Worm (Caenorhabditis elegans) whole organism, mixed stage, embryonic: ENCODE results near the gene clec-22.

Experiments used
- M03D4.4 ChIP-seq: sonication (generic microtip); optimal IDR thresholded peaks from 2 replicates; lab custom pipeline; 2017; ENCODE audit warnings: mild to moderate bottlenecking, missing genetic modification characterization, missing compliant biosample characterization
- bed-3 ChIP-seq: fragments of 200-800 bp; sonication (Bioruptor generic); optimal IDR thresholded peaks from 3 replicates; lab custom pipeline; 2018; ENCODE audit warnings: mild to moderate bottlenecking, missing genetic modification characterization, moderate library complexity, missing compliant biosample characterization
- blmp-1 ChIP-seq: fragments of 150-350 bp; optimal IDR thresholded peaks from 2 replicates; lab custom pipeline; 2014; ENCODE audit warnings: missing biosample characterization, missing genetic modification characterization
- ceh-39 ChIP-seq: fragments of 150-350 bp; optimal IDR thresholded peaks from 2 replicates; lab custom pipeline; 2014; ENCODE audit warnings: missing biosample characterization, missing genetic modification characterization
- ceh-43 ChIP-seq: fragments of 200-800 bp; sonication (Bioruptor generic); optimal IDR thresholded peaks from 2 replicates; lab custom pipeline; 2018; ENCODE audit warnings: mild to moderate bottlenecking, missing genetic modification characterization, moderate library complexity, missing compliant biosample characterization
- ceh-83 ChIP-seq: fragments of 200-800 bp; sonication (Bioruptor generic); optimal IDR thresholded peaks from 2 replicates; lab custom pipeline; 2018; ENCODE audit warnings: mild to moderate bottlenecking, missing genetic modification characterization, missing compliant biosample characterization
- ces-1 ChIP-seq: fragments of 150-350 bp; optimal IDR thresholded peaks from 2 replicates; lab custom pipeline; 2014; ENCODE audit warnings: missing biosample characterization, missing genetic modification reagents, missing genetic modification characterization
- cnd-1 ChIP-seq: fragments of 200-800 bp; sonication (Bioruptor generic); optimal IDR thresholded peaks from 2 replicates; lab custom pipeline; 2018; ENCODE audit warnings: mild to moderate bottlenecking, missing genetic modification characterization, missing compliant biosample characterization
- drap-1 ChIP-seq: fragments of 200-800 bp; sonication (Bioruptor generic); optimal IDR thresholded peaks from 3 replicates; lab custom pipeline; 2018; ENCODE audit warnings: mild to moderate bottlenecking, missing genetic modification characterization, missing compliant biosample characterization
- elt-1 ChIP-seq: sonication (generic microtip); optimal IDR thresholded peaks from 2 replicates; lab custom pipeline; 2017; ENCODE audit warnings: missing genetic modification characterization, mild to moderate bottlenecking, missing compliant biosample characterization, antibody characterized with exemption, moderate library complexity, borderline replicate concordance; ENCODE audit not compliant: insufficient read depth
- elt-3 ChIP-seq: fragments of 150-350 bp; optimal IDR thresholded peaks from 2 replicates; lab custom pipeline; 2014; ENCODE audit warnings: missing biosample characterization, missing genetic modification characterization
- flh-1 ChIP-seq: fragments of 200-800 bp; sonication (Bioruptor generic); optimal IDR thresholded peaks from 2 replicates; lab custom pipeline; 2018; ENCODE audit warnings: mild to moderate bottlenecking, missing genetic modification characterization, moderate library complexity, missing compliant biosample characterization
- ham-2 ChIP-seq: fragments of 200-800 bp; sonication (Bioruptor generic); optimal IDR thresholded peaks from 2 replicates; lab custom pipeline; 2018; ENCODE audit warnings: mild to moderate bottlenecking, missing genetic modification characterization, missing compliant biosample characterization
- hlh-1 ChIP-seq: fragments of 150-350 bp; optimal IDR thresholded peaks from 2 replicates; lab custom pipeline; 2014; ENCODE audit warnings: missing biosample characterization, missing genetic modification reagents, missing genetic modification characterization
- lin-13 ChIP-seq: fragments of 150-350 bp; optimal IDR thresholded peaks from 2 replicates; lab custom pipeline; 2014; ENCODE audit warnings: missing biosample characterization, missing genetic modification characterization
- lin-32 ChIP-seq: fragments of 200-800 bp; sonication (Bioruptor generic); optimal IDR thresholded peaks from 2 replicates; lab custom pipeline; 2018; ENCODE audit warnings: mild to moderate bottlenecking, missing genetic modification characterization, missing compliant biosample characterization
- lsy-2 ChIP-seq: fragments of 150-350 bp; optimal IDR thresholded peaks from 2 replicates; lab custom pipeline; 2014; ENCODE audit warnings: missing biosample characterization, missing genetic modification characterization
- mab-5 ChIP-seq: fragments of 150-350 bp; optimal IDR thresholded peaks from 2 replicates; lab custom pipeline; 2014; ENCODE audit warnings: missing biosample characterization, missing genetic modification characterization
- mep-1 ChIP-seq: fragments of 150-350 bp; optimal IDR thresholded peaks from 2 replicates; lab custom pipeline; 2017; ENCODE audit warnings: missing biosample characterization, missing genetic modification reagents, missing genetic modification characterization, inconsistent platforms
- mls-2 ChIP-seq: sonication (generic microtip); optimal IDR thresholded peaks from 2 replicates; lab custom pipeline; 2016; ENCODE audit warnings: mild to moderate bottlenecking, missing genetic modification characterization, moderate library complexity, missing compliant biosample characterization
- nhr-12 ChIP-seq: fragments of 150-350 bp; optimal IDR thresholded peaks from 2 replicates; lab custom pipeline; 2014; ENCODE audit warnings: missing biosample characterization, missing genetic modification characterization
- nhr-237 ChIP-seq: fragments of 150-350 bp; optimal IDR thresholded peaks from 2 replicates; lab custom pipeline; 2014; ENCODE audit warnings: missing biosample characterization, missing genetic modification characterization
- nhr-28 ChIP-seq: fragments of 150-350 bp; optimal IDR thresholded peaks from 2 replicates; lab custom pipeline; 2014; ENCODE audit warnings: missing biosample characterization, missing genetic modification characterization
- nhr-76 ChIP-seq: sonication (generic microtip); optimal IDR thresholded peaks from 2 replicates; lab custom pipeline; 2017; ENCODE audit warnings: missing biosample characterization, missing genetic modification characterization
- pha-4 ChIP-seq: fragments of 150-350 bp; optimal IDR thresholded peaks from 2 replicates; lab custom pipeline; 2018; ENCODE audit warnings: missing biosample characterization, missing genetic modification reagents, missing genetic modification characterization
- sem-2 ChIP-seq: fragments of 200-800 bp; sonication (Bioruptor generic); optimal IDR thresholded peaks from 2 replicates; lab custom pipeline; 2018; ENCODE audit warnings: mild to moderate bottlenecking, missing genetic modification characterization, missing compliant biosample characterization
- snpc-4 ChIP-seq: fragments of 150-350 bp; optimal IDR thresholded peaks from 2 replicates; lab custom pipeline; 2014; ENCODE audit warnings: missing biosample characterization, missing genetic modification characterization
- sptf-1 ChIP-seq: sonication (generic microtip); optimal IDR thresholded peaks from 2 replicates; lab custom pipeline; 2017; ENCODE audit warnings: mild to moderate bottlenecking, missing genetic modification characterization, moderate library complexity, missing compliant biosample characterization
- tbx-8 ChIP-seq: fragments of 200-800 bp; sonication (Bioruptor generic); optimal IDR thresholded peaks from 2 replicates; lab custom pipeline; 2018; ENCODE audit warnings: mild to moderate bottlenecking, missing genetic modification characterization, moderate library complexity, missing compliant biosample characterization
- unc-120 ChIP-seq: sonication (generic microtip); optimal IDR thresholded peaks from 2 replicates; lab custom pipeline; 2017; ENCODE audit warnings: missing genetic modification characterization, missing compliant biosample characterization; ENCODE audit not compliant: poor library complexity, severe bottlenecking
- unc-39 ChIP-seq: fragments of 150-350 bp; optimal IDR thresholded peaks from 2 replicates; lab custom pipeline; 2014; ENCODE audit warnings: missing biosample characterization, missing genetic modification characterization
- unc-62 ChIP-seq: fragments of 150-350 bp; optimal IDR thresholded peaks from 2 replicates; lab custom pipeline; 2014; ENCODE audit warnings: missing biosample characterization, missing genetic modification reagents, missing genetic modification characterization
- ztf-11 ChIP-seq: fragments of 150-350 bp; optimal IDR thresholded peaks from 2 replicates; lab custom pipeline; 2014; ENCODE audit warnings: missing biosample characterization, missing genetic modification characterization

The clec-22 gene

ce11 chrV:16833672-16834071, 24.6 kb upstream of the clec-22 start:
- no peak for TF ChIP-seq mls-2 (tag; lab: Kevin White, UChicago)
- TF ChIP-seq M03D4.4 (tag; lab: Kevin White, UChicago) = no peak
- TF ChIP-seq sem-2 (GFP tag; lab: Kevin White, UChicago) = no peak
- no peak for TF ChIP-seq nhr-12
- no peak for TF ChIP-seq blmp-1
- no peak for TF ChIP-seq nhr-76 (tag; lab: Kevin White, UChicago)
- TF ChIP-seq ztf-11 (tag; lab: Kevin White, UChicago) = no peak
- TF ChIP-seq drap-1 = no peak
- TF ChIP-seq sptf-1 = no peak
- no peak for TF ChIP-seq lsy-2 (tag; lab: Kevin White, UChicago)
- TF ChIP-seq cnd-1 (tag; lab: Kevin White, UChicago) = no peak

ce11 chrV:16834989-16835388, 23.2 kb upstream of the clec-22 start, which contains the start of gene tni-3:
Gene tni-3, minus strand, starts transcription at chrV:16835128.
- TF ChIP-seq unc-120 (tag; lab: Kevin White, UChicago) (no peak), ceh-43 (GFP tag; lab: Kevin White, UChicago) (no peak), mab-5 (no peak), lin-32 (GFP tag; lab: Kevin White, UChicago) (no peak), nhr-28 (tag; lab: Kevin White, UChicago) (no peak), lsy-2 (tag; lab: Kevin White, UChicago) (no peak), ceh-39 (no peak), mls-2 (tag; lab: Kevin White, UChicago) (no peak), elt-3 (tag; lab: Kevin White, UChicago) (no peak), ztf-11 (tag; lab: Kevin White, UChicago) (no peak), blmp-1 (no peak), lin-13 (tag; lab: Kevin White, UChicago) (no peak), unc-62 (GFP tag; lab: Kevin White, UChicago) (no peak), unc-39 (tag; lab: Kevin White, UChicago) (no peak), sem-2 (GFP tag; lab: Kevin White, UChicago) (no peak), ces-1 (GFP tag; lab: Kevin White, UChicago) (no peak), mep-1 (no peak), flh-1 (GFP tag; lab: Kevin White, UChicago) (no peak), nhr-237 (no peak), tbx-8 (GFP tag; lab: Kevin White, UChicago) (no peak)
- TF ChIP-seq, all 35 proteins: peak for 0

DNA sequence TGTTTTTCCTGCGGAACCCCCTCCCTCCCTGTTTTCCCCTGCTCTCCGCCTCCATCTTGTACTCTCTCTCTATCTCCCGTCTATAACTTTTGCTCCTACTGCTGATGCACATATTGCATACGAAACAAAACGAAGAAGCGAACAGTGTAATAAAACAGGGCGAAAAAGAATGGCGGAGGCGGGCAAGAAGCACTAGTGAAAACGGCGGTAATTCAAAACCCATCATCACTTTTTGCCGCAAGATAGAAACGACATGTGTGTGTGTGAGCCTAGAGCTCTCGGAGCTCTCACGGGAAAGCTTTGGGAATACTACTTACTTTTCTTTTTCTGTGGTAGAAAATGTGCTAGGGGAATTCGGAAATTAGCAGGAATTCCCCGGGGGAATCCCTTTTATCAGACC, 22.1 kb upstream of the clec-22 start:
- TF ChIP-seq tbx-8 (GFP tag; lab: Kevin White, UChicago) = no peak

DNA sequence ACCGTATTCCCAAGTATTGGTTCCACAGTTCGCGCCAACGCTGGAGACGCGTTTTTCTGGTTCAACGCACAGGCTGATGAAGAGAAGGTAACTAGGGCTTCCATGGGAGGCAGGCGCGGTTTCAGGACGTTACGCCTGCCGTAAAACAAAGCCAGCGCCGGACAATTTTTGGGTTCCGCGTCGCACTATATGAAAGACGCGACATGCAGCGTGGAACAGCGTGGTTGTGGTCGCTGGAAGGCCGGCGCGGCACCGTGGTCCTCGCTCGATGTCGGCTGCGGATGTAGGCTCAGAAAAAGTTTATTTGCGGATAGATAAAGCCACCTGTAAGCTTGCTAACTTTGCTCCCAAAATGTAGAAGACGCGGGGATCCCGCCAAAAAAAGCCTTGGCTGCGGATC, 19.8 kb upstream of the clec-22 start:
- TF ChIP-seq elt-1 (tag; lab: Kevin White, UChicago) = no peak
- TF ChIP-seq blmp-1 = no peak
- no peak for TF ChIP-seq sptf-1
- no peak for TF ChIP-seq bed-3 (GFP tag; lab: Kevin White, UChicago)
- TF ChIP-seq ceh-39 = no peak
- no peak for TF ChIP-seq flh-1 (GFP tag; lab: Kevin White, UChicago)
- TF ChIP-seq nhr-12 = no peak
- TF ChIP-seq ceh-83 (GFP tag; lab: Kevin White, UChicago) = no peak
- no peak for TF ChIP-seq pha-4 (tag; lab: Kevin White, UChicago)
- no peak for TF ChIP-seq lin-13 (tag; lab: Kevin White, UChicago)
- no peak for TF ChIP-seq unc-120 (tag; lab: Kevin White, UChicago)
- TF ChIP-seq, all 35 proteins: peak for 0

DNA sequence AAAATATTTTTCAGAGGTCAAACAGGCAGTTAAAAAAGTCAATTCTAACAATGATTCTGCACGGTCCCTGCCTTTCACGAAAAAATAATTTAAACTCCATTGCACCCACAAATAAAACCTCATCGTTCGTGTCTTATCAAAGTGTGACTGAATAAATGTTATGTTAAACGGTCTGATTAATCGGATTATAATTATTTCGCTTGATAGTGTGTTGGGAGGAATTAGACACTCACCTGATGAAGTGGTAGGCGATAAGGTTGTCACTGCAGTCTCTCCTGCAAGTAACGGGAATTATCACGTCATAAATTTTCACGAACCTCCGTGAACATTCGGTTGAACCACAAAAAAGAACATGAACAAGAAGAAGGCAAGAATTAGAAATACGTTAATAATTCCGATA, 17.9 kb upstream of the clec-22 start:
- TF ChIP-seq ceh-83 (GFP tag; lab: Kevin White, UChicago) (no peak), mep-1 (no peak), bed-3 (GFP tag; lab: Kevin White, UChicago) (no peak), ces-1 (GFP tag; lab: Kevin White, UChicago) (no peak), sem-2 (GFP tag; lab: Kevin White, UChicago) (no peak), ceh-39 (no peak), ztf-11 (tag; lab: Kevin White, UChicago) (no peak), tbx-8 (GFP tag; lab: Kevin White, UChicago) (no peak), elt-1 (tag; lab: Kevin White, UChicago) (no peak), flh-1 (GFP tag; lab: Kevin White, UChicago) (no peak), cnd-1 (tag; lab: Kevin White, UChicago) (no peak), ham-2 (GFP tag; lab: Kevin White, UChicago) (no peak), snpc-4 (tag; lab: Kevin White, UChicago) (no peak), hlh-1 (tag; lab: Kevin White, UChicago) (no peak), ceh-43 (GFP tag; lab: Kevin White, UChicago) (no peak)
